Fruit fly (Drosophila melanogaster) whole organism, wandering third instar larva: Measurements from ENCODE around the gene CG45064.

Source experiments
- Abd-B ChIP-seq: fragments of >200 bp; optimal IDR thresholded peaks from 2 replicates; lab custom pipeline; 2017; ENCODE audit warnings: missing biosample characterization, missing genetic modification characterization
- CG32264 ChIP-seq: fragments of 200-800 bp; sonication (Bioruptor generic); optimal IDR thresholded peaks from 2 replicates; lab custom pipeline; 2016; ENCODE audit warnings: missing biosample characterization, missing genetic modification characterization
- CG9705 ChIP-seq: fragments of 200-800 bp; sonication (Bioruptor generic); optimal IDR thresholded peaks from 2 replicates; lab custom pipeline; 2018; ENCODE audit warnings: missing biosample characterization, mild to moderate bottlenecking, missing genetic modification characterization
- CrebA ChIP-seq: fragments of 200-800 bp; sonication (Bioruptor generic); optimal IDR thresholded peaks from 2 replicates; lab custom pipeline; 2016; ENCODE audit warnings: missing biosample characterization, mild to moderate bottlenecking, missing genetic modification characterization, borderline replicate concordance
- Dfd ChIP-seq: fragments of >200 bp; optimal IDR thresholded peaks from 2 replicates; lab custom pipeline; 2017; ENCODE audit warnings: missing biosample characterization, missing genetic modification characterization
- Dif ChIP-seq: fragments of 200-275, 200-300 bp; sonication (Bioruptor generic); optimal IDR thresholded peaks from 2 replicates; lab custom pipeline; 2018; ENCODE audit warnings: missing biosample characterization, missing genetic modification characterization; ENCODE audit not compliant: partially characterized antibody
- GATAd ChIP-seq: sonication (Bioruptor generic); optimal IDR thresholded peaks from 2 replicates; lab custom pipeline; 2016; ENCODE audit warnings: missing biosample characterization, missing genetic modification characterization
- HLH106 ChIP-seq: fragments of 200-800 bp; optimal IDR thresholded peaks from 3 replicates; lab custom pipeline; 2019; ENCODE audit warnings: missing biosample characterization, mild to moderate bottlenecking, missing genetic modification characterization, moderate library complexity
- Hnf4 ChIP-seq: fragments of 200-800 bp; sonication (Bioruptor generic); optimal IDR thresholded peaks from 2 replicates; lab custom pipeline; 2016; ENCODE audit warnings: missing biosample characterization, mild to moderate bottlenecking, missing genetic modification characterization
- Hr78 ChIP-seq: fragments of >200 bp; optimal IDR thresholded peaks from 2 replicates; lab custom pipeline; 2017; ENCODE audit warnings: missing biosample characterization, missing genetic modification characterization
- Hr83 ChIP-seq: fragments of 200-300 bp; sonication (Bioruptor generic); optimal IDR thresholded peaks from 2 replicates; lab custom pipeline; 2016; ENCODE audit warnings: missing biosample characterization, mild to moderate bottlenecking, missing genetic modification characterization, moderate library complexity; ENCODE audit not compliant: poor library complexity, severe bottlenecking
- Jra ChIP-seq: sonication (Bioruptor generic); optimal IDR thresholded peaks from 2 replicates; lab custom pipeline; 2016; ENCODE audit warnings: missing biosample characterization, missing genetic modification characterization
- Mio ChIP-seq: sonication (Bioruptor generic); optimal IDR thresholded peaks from 2 replicates; lab custom pipeline; 2016; ENCODE audit warnings: missing biosample characterization, missing genetic modification characterization
- Myc ChIP-seq: fragments of >200 bp; optimal IDR thresholded peaks from 2 replicates; lab custom pipeline; 2017
- N ChIP-seq: fragments of >200 bp; optimal IDR thresholded peaks from 2 replicates; lab custom pipeline; 2018; ENCODE audit warnings: missing biosample characterization, missing external identifiers, missing genetic modification characterization
- OdsH ChIP-seq: fragments of 200-800 bp; sonication (Bioruptor generic); optimal IDR thresholded peaks from 2 replicates; lab custom pipeline; 2016; ENCODE audit warnings: missing biosample characterization, mild to moderate bottlenecking, missing genetic modification characterization
- Rel ChIP-seq, 2 experiments: fragments of 200-800 bp; sonication (Bioruptor generic) in 1 of 2; optimal IDR thresholded peaks; 2 replicates in 1 of 2; 3 replicates in 1 of 2; lab custom pipeline; 2016 to 2019; ENCODE audit warnings: mild to moderate bottlenecking in 2 of 2, missing biosample characterization in 2 of 2, missing genetic modification characterization in 2 of 2, moderate library complexity in 1 of 2
- Sp1 ChIP-seq: fragments of 200-800 bp; sonication (Bioruptor generic); optimal IDR thresholded peaks from 3 replicates; lab custom pipeline; 2019; ENCODE audit warnings: missing biosample characterization, mild to moderate bottlenecking, missing genetic modification characterization, moderate library complexity
- Vsx2 ChIP-seq: fragments of 200-300, 225-300 bp; sonication (Bioruptor generic); optimal IDR thresholded peaks from 2 replicates; lab custom pipeline; 2018; ENCODE audit warnings: missing biosample characterization, missing genetic modification characterization; ENCODE audit not compliant: partially characterized antibody
- br ChIP-seq: fragments of 200-800 bp; sonication (Bioruptor generic); optimal IDR thresholded peaks from 2 replicates; lab custom pipeline; 2016; ENCODE audit warnings: missing biosample characterization, missing genetic modification characterization
- brk ChIP-seq: fragments of 200-800 bp; sonication (Bioruptor generic); optimal IDR thresholded peaks from 2 replicates; lab custom pipeline; 2016; ENCODE audit warnings: missing biosample characterization, mild to moderate bottlenecking, missing genetic modification characterization
- dl ChIP-seq, 2 experiments: fragments of 175-275, 200-275 bp in 1 of 2; fragments of 200-275 bp in 1 of 2; sonication (Bioruptor generic); optimal IDR thresholded peaks; lab custom pipeline; 2018; ENCODE audit warnings: mild to moderate bottlenecking in 2 of 2, missing biosample characterization in 2 of 2, missing genetic modification characterization in 2 of 2, moderate library complexity in 2 of 2; ENCODE audit not compliant: partially characterized antibody in 2 of 2, insufficient read depth in 1 of 2
- dmrt93B ChIP-seq: fragments of 200-800 bp; sonication (Bioruptor generic); optimal IDR thresholded peaks from 2 replicates; lab custom pipeline; 2018; ENCODE audit warnings: missing biosample characterization, mild to moderate bottlenecking, missing genetic modification characterization
- dsf ChIP-seq: sonication (Bioruptor generic); optimal IDR thresholded peaks from 2 replicates; lab custom pipeline; 2016; ENCODE audit warnings: missing biosample characterization, missing genetic modification characterization, borderline replicate concordance
- ey ChIP-seq: fragments of 200-800 bp; sonication (Bioruptor generic); optimal IDR thresholded peaks from 2 replicates; lab custom pipeline; 2016; ENCODE audit warnings: missing biosample characterization, missing genetic modification characterization
- foxo ChIP-seq, 2 experiments: fragments of 200-800 bp; sonication (Bioruptor generic); optimal IDR thresholded peaks; 2 replicates in 1 of 2; 3 replicates in 1 of 2; lab custom pipeline; 2016 to 2017; ENCODE audit warnings: missing biosample characterization in 2 of 2, missing genetic modification characterization in 2 of 2
- fru ChIP-seq: fragments of 200-800 bp; sonication (Bioruptor generic); optimal IDR thresholded peaks from 3 replicates; lab custom pipeline; 2016; ENCODE audit warnings: missing biosample characterization, mild to moderate bottlenecking, missing genetic modification characterization
- h ChIP-seq: fragments of 200-800 bp; sonication (Bioruptor generic); optimal IDR thresholded peaks from 3 replicates; lab custom pipeline; 2016; ENCODE audit warnings: missing biosample characterization, mild to moderate bottlenecking, missing genetic modification characterization
- jim ChIP-seq: fragments of 175-275, 200-325 bp; sonication (Bioruptor generic); optimal IDR thresholded peaks from 2 replicates; lab custom pipeline; 2016; ENCODE audit warnings: missing biosample characterization, mild to moderate bottlenecking, missing genetic modification characterization
- lola ChIP-seq: fragments of >200 bp; optimal IDR thresholded peaks from 2 replicates; lab custom pipeline; 2017; ENCODE audit warnings: missing biosample characterization, missing genetic modification characterization
- pan ChIP-seq: fragments of >200 bp; optimal IDR thresholded peaks from 2 replicates; lab custom pipeline; 2017
- psq ChIP-seq: fragments of 200-800 bp; sonication (Bioruptor generic); optimal IDR thresholded peaks from 3 replicates; lab custom pipeline; 2017; ENCODE audit warnings: missing biosample characterization, mild to moderate bottlenecking, missing genetic modification characterization, moderate library complexity
- rgr ChIP-seq: fragments of 200-800 bp; sonication (Bioruptor generic); optimal IDR thresholded peaks from 3 replicates; lab custom pipeline; 2016; ENCODE audit warnings: missing biosample characterization, mild to moderate bottlenecking, missing genetic modification characterization
- sage ChIP-seq: fragments of 200-800 bp; sonication (Bioruptor generic); optimal IDR thresholded peaks from 2 replicates; lab custom pipeline; 2016; ENCODE audit warnings: missing biosample characterization, mild to moderate bottlenecking, missing genetic modification characterization
- sv ChIP-seq: fragments of 200-800 bp; sonication (Bioruptor generic); optimal IDR thresholded peaks from 3 replicates; lab custom pipeline; 2016; ENCODE audit warnings: missing biosample characterization, missing genetic modification characterization
- tai ChIP-seq: sonication (Bioruptor generic); optimal IDR thresholded peaks from 2 replicates; lab custom pipeline; 2016; ENCODE audit warnings: missing biosample characterization, missing genetic modification characterization
- usp ChIP-seq: fragments of >200 bp; optimal IDR thresholded peaks from 2 replicates; lab custom pipeline; 2017; ENCODE audit warnings: missing biosample characterization, missing genetic modification characterization
- woc ChIP-seq: sonication (Bioruptor generic); optimal IDR thresholded peaks from 2 replicates; lab custom pipeline; 2016; ENCODE audit warnings: missing biosample characterization, mild to moderate bottlenecking, missing genetic modification characterization

Gene CG45064

dm6 chrX:14839739-14840347 lies 42.5 kb downstream of the CG45064 start:
- no peak for TF ChIP-seq Hnf4 (GFP tag; lab: Kevin White, UChicago)
- TF ChIP-seq rgr (GFP tag; lab: Kevin White, UChicago): peak; percentile 70
- no peak for TF ChIP-seq dl (GFP tag; optimal IDR thresholded peaks at IDR 0.05; lab: Kevin White, UChicago; ENCODE audit: insufficient read depth in 1 of 2, partially characterized antibody in 2 of 2)
- TF ChIP-seq N: no peak
- TF ChIP-seq dmrt93B (GFP tag; lab: Kevin White, UChicago): no peak
- no peak for TF ChIP-seq sv (GFP tag; lab: Kevin White, UChicago)
- no peak for TF ChIP-seq CrebA (GFP tag; lab: Kevin White, UChicago)
- peak; percentile 47 for TF ChIP-seq h (GFP tag; lab: Kevin White, UChicago)
- peak; percentile 8 for TF ChIP-seq OdsH (GFP tag; lab: Kevin White, UChicago)
- TF ChIP-seq jim (GFP tag; lab: Kevin White, UChicago): no peak
- TF ChIP-seq Hr83: no peak
- TF ChIP-seq lola (GFP tag; lab: Kevin White, UChicago): no peak
- TF ChIP-seq tai (GFP tag; lab: Kevin White, UChicago): no peak
- TF ChIP-seq brk: no peak
- TF ChIP-seq GATAd (GFP tag; lab: Kevin White, UChicago): peak; percentile 7
- TF ChIP-seq CG32264: no peak
- TF ChIP-seq Rel (GFP tag; optimal IDR thresholded peaks at IDR 0.05; lab: Kevin White, UChicago): no peak
- peak; percentile 21 for TF ChIP-seq Rel (tag; optimal IDR thresholded peaks at IDR 0.05; lab: Kevin White, UChicago)
- TF ChIP-seq Jra (GFP tag; lab: Kevin White, UChicago): no peak
- TF ChIP-seq pan: no peak
- no peak for TF ChIP-seq dsf
- peak; percentile 23 for TF ChIP-seq psq (GFP tag; lab: Kevin White, UChicago)
- no peak for TF ChIP-seq Dfd (GFP tag; lab: Kevin White, UChicago)
- no peak for TF ChIP-seq Vsx2 (GFP tag; lab: Kevin White, UChicago)
- peak; percentile 48 for TF ChIP-seq ey
- TF ChIP-seq Mio (GFP tag; lab: Kevin White, UChicago): no peak
- peak; percentile 0 for TF ChIP-seq woc (GFP tag; lab: Kevin White, UChicago)
- TF ChIP-seq sage (GFP tag; lab: Kevin White, UChicago): no peak
- TF ChIP-seq Hr78 (GFP tag; lab: Kevin White, UChicago): no peak
- TF ChIP-seq Dif: no peak
- no peak for TF ChIP-seq usp (GFP tag; lab: Kevin White, UChicago)
- no peak for TF ChIP-seq br (GFP tag; lab: Kevin White, UChicago)
- TF ChIP-seq HLH106 (tag; lab: Kevin White, UChicago): peak; percentile 54
- no peak for TF ChIP-seq Myc
- peak; percentile 40 for TF ChIP-seq fru (GFP tag; lab: Kevin White, UChicago)
- TF ChIP-seq CG9705 (GFP tag; lab: Kevin White, UChicago): no peak
- TF ChIP-seq foxo (GFP tag; optimal IDR thresholded peaks at IDR 0.05; lab: Kevin White, UChicago): peak in 1 of 2 experiments; percentile 63
- no peak for TF ChIP-seq Abd-B
- no peak for TF ChIP-seq Sp1 (GFP tag; lab: Kevin White, UChicago)

- TF ChIP-seq usp (GFP tag; lab: Kevin White, UChicago) (no peak), Mio (GFP tag; lab: Kevin White, UChicago) (peak; percentile 27), Jra (GFP tag; lab: Kevin White, UChicago) (peak; percentile 86), foxo (GFP tag; optimal IDR thresholded peaks at IDR 0.05; lab: Kevin White, UChicago) (peak in 1 of 2 experiments; percentile 83), CG9705 (GFP tag; lab: Kevin White, UChicago) (peak; percentile 50), HLH106 (tag; lab: Kevin White, UChicago) (peak; percentile 69), Rel (GFP tag; optimal IDR thresholded peaks at IDR 0.05; lab: Kevin White, UChicago) (no peak), Rel (tag; optimal IDR thresholded peaks at IDR 0.05; lab: Kevin White, UChicago) (peak; percentile 56), pan (no peak), CrebA (GFP tag; lab: Kevin White, UChicago) (no peak), rgr (GFP tag; lab: Kevin White, UChicago) (peak; percentile 78), dsf (peak; percentile 72), OdsH (GFP tag; lab: Kevin White, UChicago) (peak; percentile 73), h (GFP tag; lab: Kevin White, UChicago) (peak; percentile 89), lola (GFP tag; lab: Kevin White, UChicago) (no peak), GATAd (GFP tag; lab: Kevin White, UChicago) (peak; percentile 68), psq (GFP tag; lab: Kevin White, UChicago) (peak; percentile 71), dmrt93B (GFP tag; lab: Kevin White, UChicago) (no peak), sage (GFP tag; lab: Kevin White, UChicago) (peak; percentile 23), Dif (no peak), sv (GFP tag; lab: Kevin White, UChicago) (peak; percentile 50), Vsx2 (GFP tag; lab: Kevin White, UChicago) (no peak), Hnf4 (GFP tag; lab: Kevin White, UChicago) (no peak), Hr83 (no peak), woc (GFP tag; lab: Kevin White, UChicago) (peak; percentile 58), Abd-B (no peak), Hr78 (GFP tag; lab: Kevin White, UChicago) (no peak), brk (no peak), Dfd (GFP tag; lab: Kevin White, UChicago) (no peak), CG32264 (peak; percentile 64), dl (GFP tag; optimal IDR thresholded peaks at IDR 0.05; lab: Kevin White, UChicago; ENCODE audit: insufficient read depth in 1 of 2, partially characterized antibody in 2 of 2) (no peak), Sp1 (GFP tag; lab: Kevin White, UChicago) (peak; percentile 68), br (GFP tag; lab: Kevin White, UChicago) (peak; percentile 63), fru (GFP tag; lab: Kevin White, UChicago) (peak; percentile 76), ey (peak; percentile 81)
These were observed 43.3 kb downstream of the CG45064 start, which contains the start of the genes CG32590 and Flo2 for dm6 chrX:14839047-14839446. CG32590 (minus strand) TSS chrX:14839106. Flo2 (plus strand) TSS chrX:14839376.
